Worm (Caenorhabditis elegans) whole organism, late embryonic: ENCODE data around the gene srh-5.

ENCODE experiments used
- C08G9.2 ChIP-seq: sonication (generic microtip); optimal IDR thresholded peaks from 2 replicates; lab custom pipeline; 2016; ENCODE audit warnings: mild to moderate bottlenecking, missing genetic modification characterization, moderate library complexity, missing compliant biosample characterization
- C38D4.7 ChIP-seq: fragments of 200-800 bp; sonication (Bioruptor generic); optimal IDR thresholded peaks from 2 replicates; lab custom pipeline; 2018; ENCODE audit warnings: mild to moderate bottlenecking, missing genetic modification characterization, moderate library complexity, missing compliant biosample characterization
- K02D7.2 ChIP-seq: sonication (generic microtip); optimal IDR thresholded peaks from 2 replicates; lab custom pipeline; 2017; ENCODE audit warnings: mild to moderate bottlenecking, missing genetic modification characterization, missing compliant biosample characterization
- Y22D7AL.16 ChIP-seq: sonication (generic microtip); optimal IDR thresholded peaks from 2 replicates; lab custom pipeline; 2016; ENCODE audit warnings: missing genetic modification characterization, missing compliant biosample characterization
- ceh-18 ChIP-seq: sonication (generic microtip); optimal IDR thresholded peaks from 2 replicates; lab custom pipeline; 2016; ENCODE audit warnings: missing genetic modification characterization, missing compliant biosample characterization
- ceh-19 ChIP-seq: fragments of 200-800 bp; sonication (Bioruptor generic); optimal IDR thresholded peaks from 2 replicates; lab custom pipeline; 2018; ENCODE audit warnings: mild to moderate bottlenecking, missing genetic modification characterization, missing compliant biosample characterization
- ceh-34 ChIP-seq: sonication (generic microtip); optimal IDR thresholded peaks from 2 replicates; lab custom pipeline; 2016; ENCODE audit warnings: mild to moderate bottlenecking, missing genetic modification characterization, missing compliant biosample characterization
- ceh-48 ChIP-seq: sonication (generic microtip); optimal IDR thresholded peaks from 2 replicates; lab custom pipeline; 2016; ENCODE audit warnings: missing genetic modification characterization, inconsistent platforms, missing compliant biosample characterization
- ceh-6 ChIP-seq: fragments of 200-800 bp; sonication (Bioruptor generic); optimal IDR thresholded peaks from 2 replicates; lab custom pipeline; 2018; ENCODE audit warnings: mild to moderate bottlenecking, missing genetic modification characterization, missing compliant biosample characterization
- dmd-4 ChIP-seq: sonication (generic microtip); optimal IDR thresholded peaks from 2 replicates; lab custom pipeline; 2016; ENCODE audit warnings: borderline replicate concordance, missing genetic modification characterization, missing compliant biosample characterization
- dve-1 ChIP-seq: sonication (generic microtip); optimal IDR thresholded peaks from 2 replicates; lab custom pipeline; 2017; ENCODE audit warnings: antibody characterized with exemption, mild to moderate bottlenecking, missing genetic modification characterization, missing compliant biosample characterization
- elt-4 ChIP-seq: sonication (generic microtip); optimal IDR thresholded peaks from 2 replicates; lab custom pipeline; 2016; ENCODE audit warnings: missing genetic modification characterization, missing compliant biosample characterization
- ets-4 ChIP-seq: sonication (generic microtip); optimal IDR thresholded peaks from 2 replicates; lab custom pipeline; 2016; ENCODE audit warnings: missing genetic modification characterization, missing compliant biosample characterization
- eyg-1 ChIP-seq: sonication (generic microtip); optimal IDR thresholded peaks from 2 replicates; lab custom pipeline; 2016; ENCODE audit warnings: missing genotype, missing genetic modification characterization, missing compliant biosample characterization
- fax-1 ChIP-seq: sonication (generic microtip); optimal IDR thresholded peaks from 2 replicates; lab custom pipeline; 2016; ENCODE audit warnings: missing genotype, missing genetic modification characterization, missing compliant biosample characterization
- fkh-10 ChIP-seq: fragments of 150-350 bp; optimal IDR thresholded peaks from 2 replicates; lab custom pipeline; 2014; ENCODE audit warnings: missing biosample characterization, missing genetic modification reagents, missing genetic modification characterization
- fkh-6 ChIP-seq: sonication (generic microtip); optimal IDR thresholded peaks from 2 replicates; lab custom pipeline; 2016; ENCODE audit warnings: missing genetic modification characterization, missing compliant biosample characterization
- hlh-13 ChIP-seq: fragments of 200-800 bp; sonication (Bioruptor generic); optimal IDR thresholded peaks from 2 replicates; lab custom pipeline; 2018; ENCODE audit warnings: mild to moderate bottlenecking, missing genetic modification characterization, missing compliant biosample characterization
- hlh-30 ChIP-seq: sonication (generic microtip); optimal IDR thresholded peaks from 2 replicates; lab custom pipeline; 2017; ENCODE audit warnings: antibody characterized with exemption, missing genetic modification characterization, missing compliant biosample characterization; ENCODE audit not compliant: insufficient read depth
- lim-6 ChIP-seq: sonication (generic microtip); optimal IDR thresholded peaks from 2 replicates; lab custom pipeline; 2016; ENCODE audit warnings: missing genetic modification characterization, missing compliant biosample characterization
- lin-11 ChIP-seq: fragments of 200-800 bp; sonication (Bioruptor generic); optimal IDR thresholded peaks from 2 replicates; lab custom pipeline; 2018; ENCODE audit warnings: mild to moderate bottlenecking, missing genetic modification characterization, missing compliant biosample characterization
- madf-2 ChIP-seq: sonication (generic microtip); optimal IDR thresholded peaks from 2 replicates; lab custom pipeline; 2017; ENCODE audit warnings: missing genetic modification characterization, missing compliant biosample characterization
- nhr-11 ChIP-seq: fragments of 150-350 bp; optimal IDR thresholded peaks from 2 replicates; lab custom pipeline; 2014; ENCODE audit warnings: missing biosample characterization, missing genetic modification characterization
- npax-4 ChIP-seq: sonication (generic microtip); optimal IDR thresholded peaks from 2 replicates; lab custom pipeline; 2016; ENCODE audit warnings: missing genetic modification characterization, missing compliant biosample characterization
- odd-2 ChIP-seq: sonication (generic microtip); optimal IDR thresholded peaks from 2 replicates; lab custom pipeline; 2017; ENCODE audit warnings: antibody characterized with exemption, mild to moderate bottlenecking, missing genetic modification characterization, missing compliant biosample characterization
- pat-9 ChIP-seq: fragments of 200-800 bp; sonication (Bioruptor generic); optimal IDR thresholded peaks from 2 replicates; lab custom pipeline; 2018; ENCODE audit warnings: mild to moderate bottlenecking, missing genetic modification characterization, moderate library complexity, missing compliant biosample characterization
- pha-2 ChIP-seq: sonication (generic microtip); optimal IDR thresholded peaks from 2 replicates; lab custom pipeline; 2017; ENCODE audit warnings: mild to moderate bottlenecking, missing genetic modification characterization, missing compliant biosample characterization
- rnt-1 ChIP-seq: sonication (generic microtip); optimal IDR thresholded peaks from 2 replicates; lab custom pipeline; 2016; ENCODE audit warnings: missing genetic modification characterization, missing compliant biosample characterization
- syd-9 ChIP-seq: sonication (generic microtip); optimal IDR thresholded peaks from 2 replicates; lab custom pipeline; 2016; ENCODE audit warnings: mild to moderate bottlenecking, missing genetic modification characterization, moderate library complexity, missing compliant biosample characterization
- ztf-16 ChIP-seq: sonication (generic microtip); optimal IDR thresholded peaks from 2 replicates; lab custom pipeline; 2017; ENCODE audit warnings: missing genetic modification characterization, missing compliant biosample characterization

srh-5 gene

ce11 chrV:1721966-1722365, 36.5 kb downstream of the srh-5 start, which contains the start of gene srw-101:
srw-101 (plus strand) TSS chrV:1722266.
- TF ChIP-seq rnt-1 (tag; lab: Kevin White, UChicago) (no peak), ztf-16 (tag; lab: Kevin White, UChicago) (no peak), ceh-6 (GFP tag; lab: Kevin White, UChicago) (no peak), eyg-1 (tag; lab: Kevin White, UChicago) (no peak), nhr-11 (no peak), ceh-34 (tag; lab: Kevin White, UChicago) (no peak), ceh-18 (tag; lab: Kevin White, UChicago) (no peak), C08G9.2 (tag; lab: Kevin White, UChicago) (no peak)

- TF ChIP-seq ztf-16 (tag; lab: Kevin White, UChicago) (no peak), hlh-30 (tag; lab: Kevin White, UChicago) (no peak), pat-9 (tag; lab: Kevin White, UChicago) (no peak), madf-2 (tag; lab: Kevin White, UChicago) (no peak), syd-9 (tag; lab: Kevin White, UChicago) (no peak), fkh-6 (tag; lab: Kevin White, UChicago) (no peak), ceh-48 (no peak), dmd-4 (tag; lab: Kevin White, UChicago) (no peak), K02D7.2 (no peak), ets-4 (tag; lab: Kevin White, UChicago) (no peak)
These were observed 39.9 kb downstream of the srh-5 start, which contains the start of gene sri-27 for ce11 chrV:1725353-1725752. sri-27 (plus strand) TSS chrV:1725653.

- TF ChIP-seq elt-4 (tag; lab: Kevin White, UChicago) (no peak), lin-11 (tag; lab: Kevin White, UChicago) (no peak), C38D4.7 (no peak), ceh-19 (GFP tag; lab: Kevin White, UChicago) (no peak)
These were observed 46.5 kb downstream of the srh-5 start, which contains the start of gene gst-21 for ce11 chrV:1731918-1732317. gst-21 (minus strand) TSS chrV:1732018.

ce11 chrV:1734569-1734968, 49.1 kb downstream of the srh-5 start, which contains the start of gene str-160:
str-160 (plus strand) TSS chrV:1734869.
- TF ChIP-seq ceh-18 (tag; lab: Kevin White, UChicago): no peak
- no peak for TF ChIP-seq fkh-10 (GFP tag; lab: Kevin White, UChicago)
- TF ChIP-seq dve-1 (tag; lab: Kevin White, UChicago): no peak
- TF ChIP-seq odd-2: no peak
- no peak for TF ChIP-seq fkh-6 (tag; lab: Kevin White, UChicago)
- TF ChIP-seq hlh-13 (GFP tag; lab: Kevin White, UChicago): no peak
- no peak for TF ChIP-seq Y22D7AL.16 (tag; lab: Kevin White, UChicago)
- TF ChIP-seq lim-6: no peak
- no peak for TF ChIP-seq npax-4 (tag; lab: Kevin White, UChicago)
- no peak for TF ChIP-seq eyg-1 (tag; lab: Kevin White, UChicago)
- no peak for TF ChIP-seq fax-1
- TF ChIP-seq pha-2 (tag; lab: Kevin White, UChicago): no peak
- TF ChIP-seq, all 69 proteins: peak for 0
